Worm (Caenorhabditis elegans): ENCODE data around the gene nlp-33.

DNA sequence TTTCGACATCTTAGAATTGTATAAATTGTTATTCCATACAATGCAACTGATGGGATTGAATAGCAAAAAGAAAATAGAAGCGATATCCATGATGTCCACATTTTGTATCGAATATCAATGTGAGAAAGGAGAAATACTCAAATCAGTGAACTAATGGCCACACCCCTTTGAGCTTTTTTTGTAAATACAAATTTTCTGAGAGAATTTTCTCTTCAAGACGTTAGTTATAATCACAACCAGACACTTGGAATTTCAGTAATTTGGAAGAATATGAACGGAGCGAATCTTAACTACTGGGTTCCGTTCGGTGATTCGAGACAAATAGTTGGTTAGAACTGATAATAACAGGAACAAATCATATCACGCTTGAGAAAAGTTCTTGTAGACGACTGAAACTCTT is 14.6 kb downstream of the nlp-33 start, which contains the start of gene srg-41:
- TF ChIP-seq ama-1 (optimal IDR thresholded peaks at IDR 0.05) (no peak), hmbx-1 (tag; optimal IDR thresholded peaks at IDR 0.05) (no peak), aly-1 (tag; optimal IDR thresholded peaks at IDR 0.05) (no peak), sea-1 (GFP tag; conservative IDR thresholded peaks at IDR 0.05) (no peak), ets-7 (tag; optimal IDR thresholded peaks at IDR 0.05) (no peak)
